Worm (Caenorhabditis elegans): Measurements from ENCODE around the gene srsx-18.

- no peak for TF ChIP-seq fkh-10 (GFP tag; optimal IDR thresholded peaks at IDR 0.05)
- no peak for TF ChIP-seq nhr-28 (tag; optimal IDR thresholded peaks at IDR 0.05)
- TF ChIP-seq ceh-63 (GFP tag; optimal IDR thresholded peaks at IDR 0.05) = no peak
- no peak for TF ChIP-seq swsn-7 (tag; optimal IDR thresholded peaks at IDR 0.05)
- TF ChIP-seq pqm-1 (tag; optimal IDR thresholded peaks at IDR 0.05) = no peak
- TF ChIP-seq ces-1 (GFP tag; optimal IDR thresholded peaks at IDR 0.05) = no peak
- no peak for TF ChIP-seq nhr-84 (tag; optimal IDR thresholded peaks at IDR 0.05)
- TF ChIP-seq unc-30 (tag; optimal IDR thresholded peaks at IDR 0.05) = no peak
Observed at ce11 chrV:5916862-5917261, 5.5 kb upstream of the srsx-18 start.

Data from whole organism, L1 larva.